Worm (Caenorhabditis elegans): Measurements from ENCODE around the gene tag-65.

tag-65 gene

DNA sequence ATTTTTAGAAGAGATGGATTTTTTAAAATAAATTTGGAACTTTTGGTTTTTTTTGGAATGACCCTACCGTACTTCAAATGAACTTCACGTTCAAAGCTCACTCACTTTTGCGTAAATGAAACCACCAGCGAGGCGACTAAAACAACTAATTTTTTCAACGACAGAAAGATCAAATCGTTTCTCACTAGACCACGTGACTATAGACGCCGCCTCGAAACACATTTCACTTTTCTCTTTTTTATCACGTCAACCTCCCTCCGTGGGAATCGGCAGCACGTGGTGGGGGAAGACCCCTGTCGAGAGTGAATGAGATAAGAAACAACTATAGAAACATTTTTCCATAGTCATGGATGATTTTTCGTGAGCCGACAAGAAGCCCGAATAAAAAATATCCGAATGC is 21.1 kb downstream of the tag-65 start:
- no peak for TF ChIP-seq ceh-36 (tag; optimal IDR thresholded peaks at IDR 0.05)
- TF ChIP-seq aly-1 (tag; optimal IDR thresholded peaks at IDR 0.05): no peak
- no peak for TF ChIP-seq pes-1 (GFP tag; IDR thresholded peaks at IDR 0.05)
- TF ChIP-seq sea-1 (GFP tag; conservative IDR thresholded peaks at IDR 0.05): no peak
- TF ChIP-seq tbx-37 (GFP tag; conservative IDR thresholded peaks at IDR 0.05): no peak

DNA sequence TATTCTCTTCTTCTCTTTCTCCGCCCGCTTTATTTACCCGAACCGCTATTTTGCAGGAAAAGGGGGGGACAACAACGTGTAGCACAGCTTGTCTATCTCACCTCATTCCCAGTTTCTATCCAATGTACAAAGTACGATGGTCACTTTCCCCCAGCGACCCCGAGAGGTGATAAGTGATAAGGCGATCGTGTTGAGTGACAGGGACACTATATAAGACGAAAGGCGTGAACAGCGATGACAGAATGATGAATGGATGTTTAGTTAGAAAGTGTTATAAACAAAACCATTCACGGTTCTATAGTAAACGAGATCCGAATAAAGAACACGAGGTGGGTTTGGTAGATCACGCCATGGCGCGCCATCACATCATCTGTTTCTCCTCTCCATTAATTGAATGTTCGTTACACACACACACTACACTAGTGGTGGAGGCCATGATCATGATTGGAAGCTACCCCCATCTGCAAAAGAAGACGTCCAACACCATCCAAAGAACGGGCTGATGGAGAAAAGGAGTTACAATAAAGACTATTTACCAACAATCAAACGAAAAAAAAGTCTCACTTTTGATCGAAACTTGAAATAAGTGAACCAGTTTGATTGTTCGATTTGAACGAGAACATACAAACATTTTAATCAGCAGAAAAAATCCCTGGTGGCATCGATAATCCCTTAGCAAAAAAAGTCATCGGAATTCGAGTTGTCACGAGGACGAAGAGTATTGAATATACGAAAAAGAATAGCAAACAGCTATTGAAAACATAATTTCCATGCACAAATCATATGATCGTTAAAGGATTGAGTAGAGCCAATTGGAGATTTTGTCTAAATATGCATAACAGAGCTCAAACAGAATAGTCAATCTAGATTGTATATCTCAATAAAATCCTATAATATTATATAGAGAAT is 21.8 kb downstream of the tag-65 start:
- TF ChIP-seq hmbx-1 (tag; optimal IDR thresholded peaks at IDR 0.05): no peak

DNA sequence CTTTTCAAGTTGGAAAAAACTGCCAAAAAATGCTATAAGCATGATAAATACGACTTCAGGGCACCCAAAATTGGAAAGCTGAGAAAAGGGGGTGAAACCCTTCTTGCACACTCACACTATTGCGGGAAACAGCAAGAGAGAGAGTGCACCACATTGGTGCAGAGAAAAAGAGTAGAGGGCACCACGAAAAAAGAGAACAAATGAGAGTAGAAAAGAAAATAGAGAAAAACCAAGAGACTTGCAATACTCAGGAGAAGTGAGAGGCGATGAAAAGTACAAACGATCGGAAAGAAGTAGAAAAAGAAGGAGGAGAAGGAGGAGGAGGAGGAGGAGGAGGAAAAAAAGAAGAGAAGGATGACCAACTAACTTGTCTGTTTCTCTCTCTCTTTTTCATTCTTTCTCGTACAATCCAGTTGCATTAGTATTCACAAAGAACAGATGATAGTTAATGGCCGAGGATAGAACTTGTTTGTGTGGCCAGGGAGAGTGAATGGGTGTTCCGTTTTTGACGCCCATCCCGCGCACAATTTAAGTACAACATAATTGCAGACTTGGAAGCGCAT is 23.1 kb downstream of the tag-65 start:
- no peak for TF ChIP-seq tra-4 (tag; optimal IDR thresholded peaks at IDR 0.05)
- no peak for TF ChIP-seq hmbx-1 (tag; optimal IDR thresholded peaks at IDR 0.05)
- no peak for TF ChIP-seq ets-7 (tag; optimal IDR thresholded peaks at IDR 0.05)
- no peak for TF ChIP-seq pes-1 (GFP tag; IDR thresholded peaks at IDR 0.05)
- no peak for TF ChIP-seq ceh-13 (GFP tag; optimal IDR thresholded peaks at IDR 0.05)
- no peak for TF ChIP-seq hnd-1 (tag; optimal IDR thresholded peaks at IDR 0.05)
- no peak for TF ChIP-seq tbx-11 (GFP tag; IDR thresholded peaks at IDR 0.05)
- TF ChIP-seq scrt-1 (GFP tag; IDR thresholded peaks at IDR 0.05): no peak
- TF ChIP-seq hmg-4 (GFP tag; optimal IDR thresholded peaks at IDR 0.05): no peak
- TF ChIP-seq sea-1 (GFP tag; conservative IDR thresholded peaks at IDR 0.05): no peak
- TF ChIP-seq tbx-37 (GFP tag; conservative IDR thresholded peaks at IDR 0.05): no peak
- TF ChIP-seq F13C5.2 (tag; optimal IDR thresholded peaks at IDR 0.05): no peak
- no peak for TF ChIP-seq aly-1 (tag; optimal IDR thresholded peaks at IDR 0.05)
- no peak for TF ChIP-seq flt-1 (GFP tag; IDR thresholded peaks at IDR 0.05)
- TF ChIP-seq ceh-36 (tag; optimal IDR thresholded peaks at IDR 0.05): no peak
- no peak for TF ChIP-seq ama-1 (optimal IDR thresholded peaks at IDR 0.05)
- TF ChIP-seq B0310.2 (tag; optimal IDR thresholded peaks at IDR 0.05): no peak

DNA sequence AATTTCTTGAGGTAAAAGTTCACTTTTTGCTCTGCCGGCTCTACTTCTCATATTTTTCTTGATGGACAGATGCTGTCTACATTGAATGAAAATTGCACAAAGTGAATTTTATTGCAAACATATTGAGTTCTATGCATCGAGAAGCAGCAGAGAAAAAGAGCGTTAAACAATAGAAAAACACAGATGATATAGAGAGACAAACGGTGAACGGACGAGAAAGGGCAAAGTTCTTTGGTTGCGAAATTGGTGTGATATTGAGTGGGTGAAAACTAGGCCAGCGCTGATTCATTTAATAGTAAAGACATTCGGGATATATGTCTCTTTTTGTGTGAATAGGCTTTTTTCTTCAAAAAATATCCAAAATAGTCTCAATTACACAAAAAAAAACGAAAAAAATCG is 24.0 kb downstream of the tag-65 start:
- TF ChIP-seq ama-1 (optimal IDR thresholded peaks at IDR 0.05) (no peak), tbx-11 (GFP tag; IDR thresholded peaks at IDR 0.05) (no peak), ceh-36 (tag; optimal IDR thresholded peaks at IDR 0.05) (no peak), hmbx-1 (tag; optimal IDR thresholded peaks at IDR 0.05) (no peak), ceh-13 (GFP tag; optimal IDR thresholded peaks at IDR 0.05) (no peak), flt-1 (GFP tag; IDR thresholded peaks at IDR 0.05) (no peak), aly-1 (tag; optimal IDR thresholded peaks at IDR 0.05) (no peak), B0310.2 (tag; optimal IDR thresholded peaks at IDR 0.05) (no peak), tbx-37 (GFP tag; conservative IDR thresholded peaks at IDR 0.05) (no peak), hmg-4 (GFP tag; optimal IDR thresholded peaks at IDR 0.05) (no peak), tra-4 (tag; optimal IDR thresholded peaks at IDR 0.05) (no peak), scrt-1 (GFP tag; IDR thresholded peaks at IDR 0.05) (no peak), F13C5.2 (tag; optimal IDR thresholded peaks at IDR 0.05) (no peak), hnd-1 (tag; optimal IDR thresholded peaks at IDR 0.05) (no peak), pes-1 (GFP tag; IDR thresholded peaks at IDR 0.05) (no peak), ets-7 (tag; optimal IDR thresholded peaks at IDR 0.05) (no peak), sea-1 (GFP tag; conservative IDR thresholded peaks at IDR 0.05) (no peak)

DNA sequence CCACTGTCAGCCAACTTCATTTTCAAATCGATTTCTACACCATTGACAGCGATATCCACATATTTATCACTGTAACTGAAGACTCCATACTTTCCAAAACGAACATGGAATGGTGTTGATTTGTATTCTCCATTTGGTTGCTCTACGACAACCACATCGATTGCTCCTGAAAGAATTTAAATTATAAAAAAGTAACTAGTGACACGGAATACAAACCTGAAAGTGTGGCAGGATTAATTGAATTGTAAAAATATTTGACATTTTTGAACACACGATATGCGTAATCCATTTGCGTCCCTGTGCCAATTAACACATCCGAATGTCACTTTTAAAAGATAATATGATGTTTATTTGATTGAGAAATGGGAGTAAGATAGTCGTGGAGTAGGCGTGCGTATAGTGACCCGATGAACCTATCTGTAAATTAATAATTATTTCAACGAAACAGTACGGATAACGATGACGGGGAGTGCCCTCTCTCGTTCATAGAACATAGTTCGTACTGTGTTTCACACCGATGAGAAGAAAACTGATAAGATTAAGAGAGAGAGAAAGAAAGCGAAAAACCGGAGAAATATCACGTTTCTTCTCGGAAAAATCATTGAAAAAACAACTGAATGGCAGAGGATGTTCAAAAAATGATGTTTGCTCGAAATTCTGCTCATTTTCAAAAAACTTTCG is 24.5 kb downstream of the tag-65 start, which contains the start of gene lpin-1:
Gene lpin-1 (minus strand): TSS at position 417 of the 681 bp plus-strand sequence.
- TF ChIP-seq B0310.2 (tag; optimal IDR thresholded peaks at IDR 0.05): no peak

DNA sequence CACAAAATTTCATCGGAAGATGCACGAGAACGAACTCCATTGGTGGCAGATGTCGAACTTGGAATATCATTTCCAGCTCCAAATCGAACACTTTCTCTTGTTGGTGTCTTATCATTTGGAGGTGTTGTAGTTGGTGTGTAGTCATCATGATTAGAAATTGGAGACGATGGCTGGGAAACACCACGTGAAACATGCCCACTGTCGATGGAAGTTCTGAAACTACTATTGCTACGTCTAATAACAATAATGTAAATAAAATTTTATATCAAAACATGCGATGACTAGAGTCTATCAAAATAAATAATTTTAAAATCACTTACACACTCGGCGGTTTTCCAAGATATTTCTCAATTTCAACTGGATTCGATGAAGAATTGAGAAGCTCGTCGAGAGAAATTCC is 26.1 kb downstream of the tag-65 start:
- TF ChIP-seq tbx-37 (GFP tag; conservative IDR thresholded peaks at IDR 0.05) (no peak), tra-4 (tag; optimal IDR thresholded peaks at IDR 0.05) (no peak), B0310.2 (tag; optimal IDR thresholded peaks at IDR 0.05) (no peak), ceh-36 (tag; optimal IDR thresholded peaks at IDR 0.05) (no peak), hmbx-1 (tag; optimal IDR thresholded peaks at IDR 0.05) (no peak)

DNA sequence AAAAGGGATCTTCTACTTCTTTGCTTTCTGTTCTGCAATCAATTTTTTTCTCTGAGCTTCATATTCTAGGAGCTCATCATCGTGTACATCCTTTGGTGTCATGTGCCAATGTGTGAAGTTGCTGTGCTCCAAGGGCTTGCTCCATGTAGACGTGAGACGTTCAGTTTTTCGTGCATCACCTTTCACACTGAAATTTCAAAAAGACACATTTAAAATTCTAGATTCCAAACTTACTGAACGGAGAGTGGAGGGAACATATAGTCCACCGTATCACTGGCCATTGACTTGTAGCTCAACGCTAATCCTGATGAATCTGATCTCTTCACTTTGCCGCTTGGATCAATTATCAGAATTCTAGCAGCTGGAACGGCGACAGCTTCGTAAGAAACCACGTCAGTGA is 27.6 kb downstream of the tag-65 start:
- TF ChIP-seq ceh-13 (GFP tag; optimal IDR thresholded peaks at IDR 0.05) (no peak), B0310.2 (tag; optimal IDR thresholded peaks at IDR 0.05) (no peak), pes-1 (GFP tag; IDR thresholded peaks at IDR 0.05) (no peak), ets-7 (tag; optimal IDR thresholded peaks at IDR 0.05) (no peak)

DNA sequence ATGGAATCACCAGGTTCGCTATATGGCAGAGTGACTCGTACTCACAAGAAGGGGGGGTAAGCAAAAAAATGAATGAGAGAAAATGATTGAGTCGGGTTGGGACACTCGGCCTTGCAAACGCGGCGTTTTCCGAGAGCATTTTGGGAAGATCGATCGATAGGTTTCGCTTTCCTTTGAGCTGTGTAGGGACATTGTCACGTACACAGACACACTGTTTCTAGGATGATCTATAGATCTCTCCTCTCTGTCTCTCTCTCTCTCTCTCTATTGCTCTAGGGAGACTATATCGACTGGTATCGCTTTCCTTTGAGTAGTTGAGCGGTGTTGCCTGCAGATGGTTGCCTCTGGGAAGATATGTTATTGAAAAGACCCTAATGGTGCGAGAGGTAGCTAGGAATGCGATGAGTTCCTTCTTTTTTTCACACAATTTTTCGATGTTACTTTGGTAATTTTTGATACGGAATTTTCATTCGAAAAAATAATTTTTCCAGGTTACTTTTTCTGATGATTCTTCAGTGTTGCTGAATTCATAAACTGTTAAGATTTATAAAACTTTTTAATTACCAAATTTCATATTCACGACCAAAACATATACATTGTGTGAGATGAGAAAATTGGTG is 28.5 kb downstream of the tag-65 start, which contains the start of gene H37A05.4:
Gene H37A05.4 (minus strand): TSS at position 51 of the 620 bp plus-strand sequence.
- peak; percentile 2 for TF ChIP-seq hmg-4 (GFP tag; optimal IDR thresholded peaks at IDR 0.05)
- no peak for TF ChIP-seq F13C5.2 (tag; optimal IDR thresholded peaks at IDR 0.05)

Data from whole organism, early embryonic.